Worm (Caenorhabditis elegans) whole organism, L4 larva: Measurements from ENCODE around the gene F07B10.7.

Source experiments
- D1046.2 ChIP-seq: fragments of 200-800 bp; sonication (Bioruptor generic); IDR thresholded peaks from 2 replicates; pipeline ENCODE4 v1.3.6; 2022; ENCODE audit warnings: missing genetic modification characterization, missing compliant biosample characterization
- F10B5.3 ChIP-seq: sonication (generic microtip); optimal IDR thresholded peaks from 2 replicates; lab custom pipeline; 2016; ENCODE audit warnings: mild to moderate bottlenecking, missing genetic modification characterization, missing compliant biosample characterization
- F44E2.7 ChIP-seq: fragments of 200-800 bp; sonication (Bioruptor generic); IDR thresholded peaks from 2 replicates; pipeline ENCODE4 v2.1.2; 2022; ENCODE audit warnings: missing genetic modification characterization, missing compliant biosample characterization
- T26A8.4 ChIP-seq: fragments of 200-800 bp; sonication (Bioruptor generic); IDR thresholded peaks from 2 replicates; pipeline ENCODE4 v1.3.6; 2022; ENCODE audit warnings: missing genetic modification characterization, missing compliant biosample characterization
- Y105C5A.15 ChIP-seq: fragments of 200-800 bp; sonication (Bioruptor generic); IDR thresholded peaks from 2 replicates; pipeline ENCODE4 v1.3.6; 2022; ENCODE audit warnings: missing genetic modification characterization, missing compliant biosample characterization
- Y75B8A.6 ChIP-seq: fragments of 200-800 bp; sonication (Bioruptor generic); IDR thresholded peaks from 2 replicates; pipeline ENCODE4 v1.3.6; 2022; ENCODE audit warnings: missing genetic modification reagents, missing genetic modification characterization, missing compliant biosample characterization
- ZK337.2 ChIP-seq: fragments of 200-800 bp; sonication (Bioruptor generic); IDR thresholded peaks from 2 replicates; pipeline ENCODE4 v1.3.6; 2022; ENCODE audit warnings: missing genetic modification reagents, missing genetic modification characterization, missing compliant biosample characterization
- ZK546.5 ChIP-seq, 2 experiments: sonication (generic microtip); optimal IDR thresholded peaks; 2 replicates each; lab custom pipeline; 2017; ENCODE audit warnings: missing biosample characterization in 2 of 2, missing genetic modification characterization in 2 of 2
- aha-1 ChIP-seq: fragments of 150-350 bp; peaks from one replicate; lab custom pipeline; 2014; ENCODE audit warnings: missing biosample characterization, missing genetic modification characterization
- aly-2 ChIP-seq: sonication (generic microtip); optimal IDR thresholded peaks from 2 replicates; lab custom pipeline; 2018; ENCODE audit warnings: missing biosample characterization, missing genetic modification characterization
- ama-1 ChIP-seq: fragments of 150-350 bp; optimal IDR thresholded peaks from 2 replicates; lab custom pipeline; 2014; ENCODE audit warnings: inconsistent platforms, mixed read lengths
- ceh-20 ChIP-seq: fragments of 200-800 bp; sonication (Bioruptor generic); IDR thresholded peaks from 2 replicates; pipeline ENCODE4 v1.3.6; 2022; ENCODE audit warnings: missing genetic modification reagents, missing genetic modification characterization, missing compliant biosample characterization
- ceh-32 ChIP-seq: sonication (generic microtip); optimal IDR thresholded peaks from 2 replicates; lab custom pipeline; 2016; ENCODE audit warnings: mild to moderate bottlenecking, missing genetic modification characterization, missing compliant biosample characterization; ENCODE audit not compliant: poor library complexity
- ceh-44 ChIP-seq: fragments of 200-800 bp; sonication (Bioruptor generic); IDR thresholded peaks from 2 replicates; pipeline ENCODE4 v1.3.6; 2022; ENCODE audit warnings: missing genetic modification reagents, missing genetic modification characterization, missing compliant biosample characterization
- ceh-62 ChIP-seq: sonication (generic microtip); optimal IDR thresholded peaks from 2 replicates; lab custom pipeline; 2017; ENCODE audit warnings: missing biosample characterization, missing genetic modification characterization
- ces-1 ChIP-seq: fragments of 150-350 bp; sonication (generic microtip); optimal IDR thresholded peaks from 4 replicates; lab custom pipeline; 2014; ENCODE audit warnings: missing biosample characterization, missing genetic modification reagents, missing genetic modification characterization
- daf-12 ChIP-seq: fragments of 150-350 bp; optimal IDR thresholded peaks from 2 replicates; lab custom pipeline; 2014; ENCODE audit warnings: missing biosample characterization, missing genetic modification reagents, missing genetic modification characterization
- daf-19 ChIP-seq: fragments of 200-800 bp; sonication (Bioruptor generic); conservative IDR thresholded peaks from 2 replicates; pipeline ENCODE4 v1.3.6; 2022; ENCODE audit warnings: missing genetic modification characterization, missing compliant biosample characterization
- dpl-1 ChIP-seq: fragments of 150-350 bp; optimal IDR thresholded peaks from 2 replicates; lab custom pipeline; 2014; ENCODE audit warnings: missing biosample characterization, missing genetic modification reagents, missing genetic modification characterization
- duxl-1 ChIP-seq: sonication (generic microtip); optimal IDR thresholded peaks from 2 replicates; lab custom pipeline; 2016; ENCODE audit warnings: mild to moderate bottlenecking, missing genetic modification characterization, moderate library complexity, missing compliant biosample characterization; ENCODE audit not compliant: poor library complexity
- dve-1 ChIP-seq: sonication (generic microtip); optimal IDR thresholded peaks from 2 replicates; lab custom pipeline; 2017; ENCODE audit warnings: antibody characterized with exemption, mild to moderate bottlenecking, missing genetic modification characterization, missing compliant biosample characterization; ENCODE audit not compliant: insufficient read depth
- egl-43 ChIP-seq: fragments of 200-800 bp; sonication (Bioruptor generic); IDR thresholded peaks from 2 replicates; pipeline ENCODE4 v1.3.6; 2022; ENCODE audit warnings: missing genetic modification reagents, missing genetic modification characterization, missing compliant biosample characterization
- hif-1 ChIP-seq, 2 experiments: sonication (generic microtip); optimal IDR thresholded peaks; 2 replicates each; lab custom pipeline; 2016 to 2017; ENCODE audit warnings: missing compliant biosample characterization in 2 of 2, missing genetic modification characterization in 2 of 2, missing genetic modification reagents in 2 of 2, missing genotype in 2 of 2, mild to moderate bottlenecking in 1 of 2
- jun-1 ChIP-seq: fragments of 150-350 bp; optimal IDR thresholded peaks from 2 replicates; lab custom pipeline; 2014; ENCODE audit warnings: missing biosample characterization, missing genetic modification reagents, missing genetic modification characterization
- lin-13 ChIP-seq: fragments of 150-350 bp; optimal IDR thresholded peaks from 2 replicates; lab custom pipeline; 2014; ENCODE audit warnings: missing biosample characterization, missing genetic modification reagents, missing genetic modification characterization
- lin-29 ChIP-seq: fragments of 200-800 bp; sonication (Bioruptor generic); IDR thresholded peaks from 2 replicates; pipeline ENCODE4 v1.3.6; 2022; ENCODE audit warnings: missing genetic modification reagents, missing genetic modification characterization, missing compliant biosample characterization
- lin-39 ChIP-seq: fragments of 150-350 bp; optimal IDR thresholded peaks from 2 replicates; lab custom pipeline; 2014; ENCODE audit warnings: missing biosample characterization, missing genetic modification reagents, missing genetic modification characterization
- madf-9 ChIP-seq: fragments of 200-800 bp; sonication (Bioruptor generic); conservative IDR thresholded peaks from 2 replicates; pipeline ENCODE4 v1.3.6; 2022; ENCODE audit warnings: missing genetic modification reagents, missing genetic modification characterization, missing compliant biosample characterization
- mep-1 ChIP-seq: fragments of 150-350 bp; sonication (generic microtip); optimal IDR thresholded peaks from 3 replicates; lab custom pipeline; 2014; ENCODE audit warnings: missing biosample characterization, missing genetic modification characterization
- mxl-2 ChIP-seq: fragments of 200-800 bp; sonication (Bioruptor generic); conservative IDR thresholded peaks from 2 replicates; pipeline ENCODE4 v1.3.6; 2022; ENCODE audit warnings: missing genetic modification reagents, missing genetic modification characterization, missing compliant biosample characterization
- mxl-3 ChIP-seq: fragments of 200-800 bp; sonication (Bioruptor generic); optimal IDR thresholded peaks from 2 replicates; lab custom pipeline; 2018; ENCODE audit warnings: mild to moderate bottlenecking, missing genetic modification characterization, missing compliant biosample characterization
- nhr-102 ChIP-seq: sonication (generic microtip); optimal IDR thresholded peaks from 2 replicates; lab custom pipeline; 2016; ENCODE audit warnings: mild to moderate bottlenecking, missing genetic modification characterization, moderate library complexity, missing compliant biosample characterization
- nhr-11 ChIP-seq: fragments of 150-350 bp; optimal IDR thresholded peaks from 2 replicates; lab custom pipeline; 2014; ENCODE audit warnings: missing biosample characterization, missing genetic modification characterization
- nhr-25 ChIP-seq: sonication (generic microtip); optimal IDR thresholded peaks from 2 replicates; lab custom pipeline; 2017; ENCODE audit warnings: missing genetic modification characterization, mild to moderate bottlenecking, missing compliant biosample characterization, antibody characterized with exemption, moderate library complexity, borderline replicate concordance; ENCODE audit not compliant: insufficient read depth
- nhr-28 ChIP-seq: fragments of 150-350 bp; optimal IDR thresholded peaks from 2 replicates; lab custom pipeline; 2014; ENCODE audit warnings: missing biosample characterization, missing genetic modification characterization
- nhr-48 ChIP-seq: sonication (generic microtip); optimal IDR thresholded peaks from 2 replicates; lab custom pipeline; 2016; ENCODE audit warnings: mild to moderate bottlenecking, missing genetic modification characterization, missing compliant biosample characterization
- php-3 ChIP-seq: fragments of 200-800 bp; sonication (Bioruptor generic); IDR thresholded peaks from 2 replicates; pipeline ENCODE4 v1.3.6; 2022; ENCODE audit warnings: missing genetic modification reagents, missing genetic modification characterization, missing compliant biosample characterization
- set-16 ChIP-seq: fragments of 200-800 bp; sonication (Bioruptor generic); IDR thresholded peaks from 2 replicates; pipeline ENCODE4 v1.3.6; 2022; ENCODE audit warnings: missing genetic modification reagents, missing genetic modification characterization, missing compliant biosample characterization
- skn-1 ChIP-seq: fragments of 150-350 bp; optimal IDR thresholded peaks from 2 replicates; lab custom pipeline; 2014; ENCODE audit warnings: missing biosample characterization, missing genetic modification characterization
- spr-1 ChIP-seq: sonication (generic microtip); optimal IDR thresholded peaks from 2 replicates; lab custom pipeline; 2016; ENCODE audit warnings: mild to moderate bottlenecking, missing genetic modification characterization, missing compliant biosample characterization
- tag-97 ChIP-seq: fragments of 200-800 bp; sonication (Bioruptor generic); IDR thresholded peaks from 2 replicates; pipeline ENCODE4 v1.3.6; 2022; ENCODE audit warnings: missing genetic modification characterization, missing compliant biosample characterization
- tra-1 ChIP-seq: fragments of 200-800 bp; sonication (Bioruptor generic); IDR thresholded peaks from 2 replicates; pipeline ENCODE4 v1.3.6; 2022; ENCODE audit warnings: missing genetic modification reagents, missing genetic modification characterization, missing compliant biosample characterization
- vab-7 ChIP-seq: fragments of 200-800 bp; sonication (Bioruptor generic); IDR thresholded peaks from 2 replicates; pipeline ENCODE4 v1.3.6; 2022; ENCODE audit warnings: missing genetic modification reagents, missing genetic modification characterization, missing compliant biosample characterization
- zag-1 ChIP-seq: fragments of 150-350 bp; optimal IDR thresholded peaks from 2 replicates; lab custom pipeline; 2014; ENCODE audit warnings: missing biosample characterization, missing genetic modification characterization
- zfp-2 ChIP-seq: sonication (generic microtip); optimal IDR thresholded peaks from 2 replicates; lab custom pipeline; 2016; ENCODE audit warnings: mild to moderate bottlenecking, missing genetic modification characterization, missing compliant biosample characterization
- zfp-3 ChIP-seq: fragments of 200-800 bp; sonication (Bioruptor generic); conservative IDR thresholded peaks from 2 replicates; pipeline ENCODE4 v1.3.6; 2022; ENCODE audit warnings: missing genetic modification reagents, missing genetic modification characterization, missing compliant biosample characterization
- zip-11 ChIP-seq: fragments of 200-800 bp; sonication (Bioruptor generic); IDR thresholded peaks from 2 replicates; pipeline ENCODE4 v1.3.6; 2022; ENCODE audit warnings: missing genetic modification characterization, missing compliant biosample characterization
- ztf-7 ChIP-seq: fragments of 150-350 bp; optimal IDR thresholded peaks from 2 replicates; lab custom pipeline; 2014; ENCODE audit warnings: missing biosample characterization, missing genetic modification characterization

Gene F07B10.7

DNA sequence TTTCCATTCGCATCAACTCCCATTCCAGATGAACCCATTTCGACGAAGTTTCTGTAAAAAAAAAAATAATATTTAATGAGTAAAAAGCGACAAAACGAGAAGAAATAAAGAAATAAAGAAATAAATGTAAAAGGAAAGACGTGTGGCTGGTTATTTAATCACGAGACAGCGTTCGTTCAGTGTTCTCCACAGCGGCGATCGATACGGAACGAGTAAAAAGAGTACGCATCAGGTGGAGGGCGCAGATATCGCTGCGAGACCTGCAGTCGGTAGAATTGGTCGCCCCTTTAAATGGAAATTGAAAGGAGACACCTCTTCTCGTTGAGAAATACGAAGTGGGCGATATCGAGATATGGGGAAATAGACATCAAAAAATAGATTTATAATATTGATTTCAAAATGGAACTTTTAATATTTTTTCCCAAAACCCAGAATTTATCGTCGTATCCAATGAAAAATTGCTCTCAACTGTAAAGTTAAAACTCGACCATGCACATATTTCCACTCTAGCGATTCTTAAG, 31.8 kb downstream of the F07B10.7 start, which contains the start of gene pqn-70 (continued):
- TF ChIP-seq jun-1 (tag; lab: Kevin White, UChicago) (peak; percentile 11), mxl-2 (GFP tag; lab: Robert Waterston, UW) (no peak), zip-11 (GFP tag; lab: Robert Waterston, UW) (no peak), D1046.2 (no peak), nhr-102 (tag; lab: Kevin White, UChicago) (peak; percentile 37), dpl-1 (peak; percentile 76), egl-43 (GFP tag; lab: Robert Waterston, UW) (peak; percentile 67; the same call in 1 of the 2 replicates), zfp-3 (GFP tag; lab: Robert Waterston, UW) (no peak; the same call in 1 of the 2 replicates), ces-1 (GFP tag; lab: Kevin White, UChicago) (peak; percentile 35), ceh-32 (tag; lab: Kevin White, UChicago) (no peak), spr-1 (tag; lab: Kevin White, UChicago) (peak; percentile 59), ceh-44 (GFP tag; lab: Robert Waterston, UW) (peak; percentile 65; the same call in 1 of the 2 replicates)

DNA sequence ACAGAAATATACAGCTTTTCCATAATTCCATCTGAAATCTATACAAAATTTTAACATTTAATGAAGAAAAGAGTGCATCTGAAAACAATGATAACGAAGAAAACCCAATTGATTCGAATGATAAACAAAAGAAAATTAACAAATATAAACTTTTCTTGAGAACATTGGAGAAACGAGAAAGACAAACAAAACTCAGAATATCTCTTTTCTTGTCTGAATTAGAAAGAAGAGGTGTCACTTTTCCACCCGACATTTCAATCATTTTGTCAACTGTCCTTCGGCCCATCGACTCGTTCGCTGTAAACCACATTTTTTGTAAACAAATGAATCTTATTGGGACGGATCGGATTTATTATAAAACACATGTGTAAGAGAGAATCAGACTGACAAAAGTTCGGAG, 34.5 kb downstream of the F07B10.7 start, which contains the start of gene bgal-1:
bgal-1 (minus strand) TSS at position 38 of the 400 bp plus-strand sequence.
- TF ChIP-seq mep-1 (peak; percentile 53), zfp-3 (GFP tag; lab: Robert Waterston, UW) (no peak), ZK546.5 (tag; optimal IDR thresholded peaks at IDR 0.05; lab: Kevin White, UChicago) (no peak), mxl-3 (no peak), tra-1 (no peak), daf-12 (tag; lab: Kevin White, UChicago) (no peak), ama-1 (peak; percentile 92), Y105C5A.15 (GFP tag; lab: Robert Waterston, UW) (no peak), nhr-102 (tag; lab: Kevin White, UChicago) (no peak), lin-13 (GFP tag; lab: Kevin White, UChicago) (no peak), spr-1 (tag; lab: Kevin White, UChicago) (no peak), jun-1 (tag; lab: Kevin White, UChicago) (no peak), ces-1 (GFP tag; lab: Kevin White, UChicago) (no peak), dve-1 (tag; lab: Kevin White, UChicago) (peak; percentile 43), lin-29 (no peak), nhr-48 (no peak), egl-43 (GFP tag; lab: Robert Waterston, UW) (no peak), T26A8.4 (GFP tag; lab: Robert Waterston, UW) (no peak; the same call in 1 of the 2 replicates), madf-9 (no peak), nhr-25 (tag; lab: Kevin White, UChicago) (no peak), skn-1 (tag; lab: Kevin White, UChicago) (no peak), D1046.2 (no peak), zfp-2 (tag; lab: Kevin White, UChicago) (no peak), tag-97 (GFP tag; lab: Robert Waterston, UW) (no peak), F44E2.7 (no peak), php-3 (GFP tag; lab: Robert Waterston, UW) (no peak), zag-1 (tag; lab: Kevin White, UChicago) (no peak), lin-39 (no peak), vab-7 (GFP tag; lab: Robert Waterston, UW) (no peak), set-16 (GFP tag; lab: Robert Waterston, UW) (no peak), ztf-7 (no peak), F10B5.3 (tag; lab: Kevin White, UChicago) (peak; percentile 4), ceh-20 (GFP tag; lab: Robert Waterston, UW) (no peak), ZK337.2 (no peak), duxl-1 (tag; lab: Kevin White, UChicago) (no peak), ceh-44 (GFP tag; lab: Robert Waterston, UW) (no peak), daf-19 (GFP tag; lab: Robert Waterston, UW) (no peak), aly-2 (tag; lab: Kevin White, UChicago) (no peak), hif-1 (tag; optimal IDR thresholded peaks at IDR 0.05; lab: Kevin White, UChicago) (no peak), ceh-62 (no peak), aha-1 (tag; lab: Kevin White, UChicago) (no peak), nhr-28 (tag; lab: Kevin White, UChicago) (no peak), nhr-11 (no peak), Y75B8A.6 (GFP tag; lab: Robert Waterston, UW) (no peak)
